Worm (Caenorhabditis elegans) whole organism, L3 larva: ENCODE data around the gene srx-50.

Experiments
- fkh-2 ChIP-seq: fragments of 150-350 bp; optimal IDR thresholded peaks from 2 replicates; lab custom pipeline; 2014; ENCODE audit warnings: missing biosample characterization, missing genetic modification reagents, missing genetic modification characterization
- nhr-237 ChIP-seq: fragments of 150-350 bp; optimal IDR thresholded peaks from 2 replicates; lab custom pipeline; 2014; ENCODE audit warnings: missing biosample characterization, missing genetic modification characterization
- snpc-4 ChIP-seq: fragments of 150-350 bp; optimal IDR thresholded peaks from 2 replicates; lab custom pipeline; 2014; ENCODE audit warnings: missing biosample characterization, missing genetic modification characterization

DNA sequence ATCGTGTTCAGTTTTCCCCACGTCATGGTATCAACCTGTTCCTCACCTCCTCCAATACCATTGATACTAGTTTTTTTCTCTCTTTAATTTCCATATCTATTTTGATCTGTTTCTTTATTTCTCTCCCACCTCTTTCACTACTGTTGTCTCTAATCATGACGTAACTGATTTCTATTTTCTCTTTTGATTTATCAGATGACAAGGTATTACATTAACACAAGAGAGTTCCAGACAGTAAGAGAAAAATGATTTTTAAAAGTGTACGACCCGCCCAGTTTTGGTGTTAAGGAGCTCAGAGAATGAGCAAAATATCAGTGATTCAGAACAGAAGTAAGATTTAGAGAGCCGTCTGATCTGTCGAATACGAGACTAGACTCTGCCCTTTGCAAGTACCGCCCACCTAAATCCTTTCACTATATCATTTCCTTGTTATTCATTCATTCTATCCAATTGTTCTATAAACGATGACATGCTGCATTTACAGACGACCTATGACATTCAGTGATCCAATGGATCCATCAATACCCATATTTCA lies 8.0 kb upstream of the srx-50 start, which contains the start of gene nhr-105:
- TF ChIP-seq fkh-2 (no peak), snpc-4 (peak; percentile 45), nhr-237 (no peak)
